Fruit fly (Drosophila melanogaster) whole organism, embryonic: ENCODE measurements around the gene tj.

Source experiments
- CG11695 ChIP-seq: fragments of 200-800 bp; sonication (Bioruptor generic); IDR thresholded peaks from 3 replicates; pipeline ENCODE4 v1.3.6; 2022; ENCODE audit warnings: missing biosample characterization, missing genetic modification characterization
- CG1233 ChIP-seq: fragments of 200-800 bp; sonication (Bioruptor generic); optimal IDR thresholded peaks from 4 replicates; lab custom pipeline; 2018; ENCODE audit warnings: missing biosample characterization, mild to moderate bottlenecking, missing genetic modification characterization
- CG8281 ChIP-seq: fragments of 200-800 bp; sonication (Bioruptor generic); optimal IDR thresholded peaks from 2 replicates; lab custom pipeline; 2018; ENCODE audit warnings: missing biosample characterization, mild to moderate bottlenecking, missing genetic modification characterization, moderate library complexity
- Hmr ChIP-seq: fragments of 200-800 bp; sonication (Bioruptor generic); optimal IDR thresholded peaks from 3 replicates; lab custom pipeline; 2017; ENCODE audit warnings: mild to moderate bottlenecking, missing biosample characterization, missing genetic modification reagents, missing genetic modification characterization
- Kr ChIP-seq: fragments of 200-800 bp; sonication (Bioruptor generic); optimal IDR thresholded peaks from 2 replicates; lab custom pipeline; 2017; ENCODE audit warnings: missing biosample characterization, mild to moderate bottlenecking, missing genetic modification characterization
- Vsx1 ChIP-seq: fragments of 200-800 bp; sonication (Bioruptor generic); optimal IDR thresholded peaks from 2 replicates; lab custom pipeline; 2017; ENCODE audit warnings: missing biosample characterization, mild to moderate bottlenecking, missing genetic modification characterization, missing genetic modification reagents
- eve ChIP-seq, 2 experiments: fragments of >200 bp; optimal IDR thresholded peaks; 2 replicates each; lab custom pipeline; 2017; ENCODE audit warnings: missing biosample characterization in 2 of 2, missing genetic modification characterization in 2 of 2
- jing ChIP-seq: fragments of 200-800 bp; sonication (Bioruptor generic); optimal IDR thresholded peaks from 2 replicates; lab custom pipeline; 2018; ENCODE audit warnings: missing biosample characterization, mild to moderate bottlenecking, missing genetic modification characterization

DNA sequence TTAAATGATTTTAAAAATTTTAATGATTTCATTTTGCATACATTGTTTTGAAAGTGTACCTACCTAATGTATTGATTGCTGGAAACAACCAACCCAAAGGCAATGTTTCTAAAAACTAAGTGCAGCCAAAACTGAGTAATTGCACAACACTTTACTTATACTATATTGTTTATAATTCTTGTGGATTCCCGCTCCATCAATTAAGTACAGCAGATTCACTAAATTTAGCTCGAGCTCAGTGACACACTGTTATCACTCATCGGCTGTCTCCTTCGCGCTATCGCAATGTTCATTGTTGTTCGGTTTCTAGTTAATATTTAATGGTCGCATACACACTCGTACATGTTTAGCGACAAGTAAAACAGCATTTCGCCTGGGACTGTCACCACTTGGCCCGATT, 8.3 kb upstream of the tj start:
- TF ChIP-seq jing (GFP tag; lab: Kevin White, UChicago) (no peak), eve (GFP tag; optimal IDR thresholded peaks at IDR 0.05; lab: Kevin White, UChicago) (no peak), CG1233 (no peak), Vsx1 (GFP tag; lab: Kevin White, UChicago) (no peak), CG8281 (tag; lab: Kevin White, UChicago) (no peak), CG11695 (GFP tag; lab: Robert Waterston, UW) (no peak), Hmr (no peak), Kr (no peak)
